Worm (Caenorhabditis elegans): ENCODE data around the gene abcx-1.

- TF ChIP-seq hlh-30 (tag; optimal IDR thresholded peaks at IDR 0.05; ENCODE audit: insufficient read depth): no peak
- TF ChIP-seq tbx-2 (tag; optimal IDR thresholded peaks at IDR 0.05): no peak
- TF ChIP-seq C08G9.2 (tag; optimal IDR thresholded peaks at IDR 0.05): no peak
- no peak for TF ChIP-seq hlh-6 (tag; optimal IDR thresholded peaks at IDR 0.05)
- TF ChIP-seq dmd-4 (tag; optimal IDR thresholded peaks at IDR 0.05; ENCODE audit: borderline replicate concordance): no peak
- TF ChIP-seq ceh-24 (tag; optimal IDR thresholded peaks at IDR 0.05): no peak
These were observed 15.7 kb upstream of the abcx-1 start, which contains the start of gene C56E6.7 for ce11 chrII:6516276-6516675.
